Fruit fly (Drosophila melanogaster): Measurements from ENCODE around the gene CG13102.

CG13102 gene

dm6 chr2L:8982584-8983302 is 29.2 kb upstream of the CG13102 start (continued):
- TF ChIP-seq NFAT (GFP tag; IDR thresholded peaks at IDR 0.05) (peak; percentile 28; the same call in 1 of the 2 replicates), crol (GFP tag; IDR thresholded peaks at IDR 0.05) (no peak), CG14014 (GFP tag; IDR thresholded peaks at IDR 0.05) (peak; percentile 52; the same call in 1 of the 2 replicates), CG17328 (GFP tag; IDR thresholded peaks at IDR 0.05) (peak; percentile 52), fd3F (GFP tag; optimal IDR thresholded peaks at IDR 0.05) (peak; percentile 45), Nf-YB (GFP tag; optimal IDR thresholded peaks at IDR 0.05) (peak; percentile 11), CG16779 (GFP tag; IDR thresholded peaks at IDR 0.05) (no peak), CG2129 (GFP tag; IDR thresholded peaks at IDR 0.05; ENCODE audit: partially characterized antibody) (no peak), NC2β (GFP tag; optimal IDR thresholded peaks at IDR 0.05) (no peak), ATbp (GFP tag; optimal IDR thresholded peaks at IDR 0.05) (no peak), CG8478 (optimal IDR thresholded peaks at IDR 0.05) (no peak), CG5245 (GFP tag; optimal IDR thresholded peaks at IDR 0.05) (no peak), CG11247 (GFP tag; IDR thresholded peaks at IDR 0.05) (no peak), usp (GFP tag; optimal IDR thresholded peaks at IDR 0.05) (no peak), bowl (GFP tag; IDR thresholded peaks at IDR 0.05) (no peak), lov (optimal IDR thresholded peaks at IDR 0.05) (no peak), lov (GFP tag; IDR thresholded peaks at IDR 0.05) (no peak), nom (GFP tag; optimal IDR thresholded peaks at IDR 0.05) (no peak), tap (tag; optimal IDR thresholded peaks at IDR 0.05) (no peak), Hey (tag; optimal IDR thresholded peaks at IDR 0.05) (no peak), sisA (GFP tag; IDR thresholded peaks at IDR 0.05) (no peak), CG1792 (GFP tag; optimal IDR thresholded peaks at IDR 0.05) (no peak), sens-2 (GFP tag; IDR thresholded peaks at IDR 0.05) (0 out of 2 replicates have a peak, but pooled peaks have one; percentile 30), H2.0 (GFP tag; IDR thresholded peaks at IDR 0.05) (peak; percentile 15; the same call in 1 of the 2 replicates), dysf (GFP tag; IDR thresholded peaks at IDR 0.05) (peak; percentile 80), CG15269 (tag; optimal IDR thresholded peaks at IDR 0.05) (peak; percentile 85), Camta (GFP tag; optimal IDR thresholded peaks at IDR 0.05) (no peak), Antp (GFP tag; optimal IDR thresholded peaks at IDR 0.05) (peak; percentile 22), fd96Cb (tag; optimal IDR thresholded peaks at IDR 0.05) (peak; percentile 41), row (GFP tag; IDR thresholded peaks at IDR 0.05) (peak; percentile 73), sens (GFP tag) (peak; percentile 92), CG17385 (GFP tag; optimal IDR thresholded peaks at IDR 0.05) (peak; percentile 47), Hr78 (GFP tag; optimal IDR thresholded peaks at IDR 0.05) (peak in 1 of 2 experiments; percentile 67), ab (GFP tag; optimal IDR thresholded peaks at IDR 0.05) (no peak), Adf1 (GFP tag; IDR thresholded peaks at IDR 0.05) (no peak), Mad (GFP tag; optimal IDR thresholded peaks at IDR 0.05) (no peak), D19B (GFP tag; optimal IDR thresholded peaks at IDR 0.05) (no peak), CG13775 (GFP tag; optimal IDR thresholded peaks at IDR 0.05) (no peak), Blimp-1 (GFP tag; optimal IDR thresholded peaks at IDR 0.05) (peak; percentile 90), CG17912 (GFP tag; optimal IDR thresholded peaks at IDR 0.05) (no peak), pan (optimal IDR thresholded peaks at IDR 0.05) (no peak), pan (GFP tag; optimal IDR thresholded peaks at IDR 0.05 in 1 of 2, IDR thresholded peaks at IDR 0.05 in 1 of 2) (peak in 1 of 2 experiments; percentile 60), CG18262 (tag; optimal IDR thresholded peaks at IDR 0.05) (peak; percentile 2), CG10979 (tag; optimal IDR thresholded peaks at IDR 0.05) (peak; percentile 1), slbo (GFP tag; IDR thresholded peaks at IDR 0.05) (peak; percentile 68), ase (GFP tag; IDR thresholded peaks at IDR 0.05) (peak; percentile 45; the same call in 1 of the 3 replicates), CG12769 (tag; optimal IDR thresholded peaks at IDR 0.05) (no peak), Rx (GFP tag; IDR thresholded peaks at IDR 0.05) (no peak), bbx (GFP tag; IDR thresholded peaks at IDR 0.05; ENCODE audit: partially characterized antibody) (no peak), Med (GFP tag) (peak; percentile 89), GATAe (GFP tag; conservative IDR thresholded peaks at IDR 0.05) (no peak)
